Fruit fly (Drosophila melanogaster): ENCODE data around the gene AP-1sigma.

- TF ChIP-seq CG8632 (GFP tag; optimal IDR thresholded peaks at IDR 0.05) (peak; percentile 25), CG6854 (GFP tag; optimal IDR thresholded peaks at IDR 0.05) (no peak), esn (GFP tag; optimal IDR thresholded peaks at IDR 0.05) (no peak), Lpt (GFP tag; optimal IDR thresholded peaks at IDR 0.05) (no peak), vri (GFP tag; optimal IDR thresholded peaks at IDR 0.05) (no peak), CG31627 (GFP tag; optimal IDR thresholded peaks at IDR 0.05) (no peak)
Observed at dm6 chr3R:23919366-23919765, 39.1 kb upstream of the AP-1sigma start.

Data from whole organism, prepupa.